Comparison of ENCODE assay signal across 5 worm cellular contexts in genomic region chrX:9210086-9210485, ce11.
TF ChIP-seq lines count a peak whose summit lies in the region.

No protein-coding gene starts in this region.

TF ChIP-seq in whole organism, L1 larva, 84 proteins besides CTCF, POLR2A, EP300 and RAD21:
- TF ChIP-seq lin-14 (GFP tag; optimal IDR thresholded peaks at IDR 0.05; lab: Kevin White, UChicago): peak; percentile 9
- TF ChIP-seq nhr-90 (tag; optimal IDR thresholded peaks at IDR 0.05; lab: Kevin White, UChicago; ENCODE audit: poor library complexity): peak; percentile 15
- peak in 1 of 2 experiments; percentile 23 for TF ChIP-seq lin-35 (GFP tag; optimal IDR thresholded peaks at IDR 0.05; lab: Kevin White, UChicago)
- peak; percentile 45 for TF ChIP-seq elt-2 (tag; optimal IDR thresholded peaks at IDR 0.05; lab: Kevin White, UChicago)
- TF ChIP-seq grh-1 (GFP tag; IDR thresholded peaks at IDR 0.05; lab: Robert Waterston, UW): no peak

TF ChIP-seq in whole organism, L2 larva, 48 proteins besides CTCF, POLR2A, EP300 and RAD21:
- TF ChIP-seq nhr-129 (tag; optimal IDR thresholded peaks at IDR 0.05; lab: Kevin White, UChicago): no peak
- peak; percentile 26 for TF ChIP-seq sma-9 (GFP tag; optimal IDR thresholded peaks at IDR 0.05; lab: Kevin White, UChicago)
- no peak for TF ChIP-seq sma-9 (tag; optimal IDR thresholded peaks at IDR 0.05; lab: Kevin White, UChicago)
- TF ChIP-seq F13H6.1 (tag; optimal IDR thresholded peaks at IDR 0.05; lab: Kevin White, UChicago): peak; percentile 31
- TF ChIP-seq gmeb-1 (tag; optimal IDR thresholded peaks at IDR 0.05; lab: Kevin White, UChicago): peak; percentile 23
- peak; percentile 63 for TF ChIP-seq fos-1 (tag; optimal IDR thresholded peaks at IDR 0.05; lab: Kevin White, UChicago)

TF ChIP-seq in whole organism, L3 larva, 47 proteins besides CTCF, POLR2A, EP300 and RAD21:
- TF ChIP-seq elt-2 (tag; optimal IDR thresholded peaks at IDR 0.05; lab: Kevin White, UChicago): peak; percentile 71
- TF ChIP-seq pha-4 (tag; optimal IDR thresholded peaks at IDR 0.05; lab: Kevin White, UChicago): peak; percentile 47
- TF ChIP-seq R02D3.7 (tag; optimal IDR thresholded peaks at IDR 0.05; lab: Kevin White, UChicago): no peak
- TF ChIP-seq pqm-1 (tag; optimal IDR thresholded peaks at IDR 0.05; lab: Kevin White, UChicago): peak; percentile 59

TF ChIP-seq in whole organism, L4 larva, 104 proteins besides CTCF, POLR2A, EP300 and RAD21:
- TF ChIP-seq unc-130 (GFP tag; optimal IDR thresholded peaks at IDR 0.05; lab: Kevin White, UChicago) (no peak), tra-1 (GFP tag; IDR thresholded peaks at IDR 0.05; lab: Robert Waterston, UW) (no peak), dmd-6 (GFP tag; IDR thresholded peaks at IDR 0.05; lab: Robert Waterston, UW) (peak; percentile 23; the same call in 1 of the 2 replicates), nhr-48 (tag; optimal IDR thresholded peaks at IDR 0.05; lab: Kevin White, UChicago) (peak; percentile 11), daf-12 (tag; optimal IDR thresholded peaks at IDR 0.05; lab: Kevin White, UChicago) (no peak), ZK546.5 (tag; optimal IDR thresholded peaks at IDR 0.05; lab: Kevin White, UChicago) (no peak), mep-1 (tag; optimal IDR thresholded peaks at IDR 0.05; lab: Kevin White, UChicago) (peak; percentile 9), hlh-30 (tag; optimal IDR thresholded peaks at IDR 0.05; lab: Kevin White, UChicago; ENCODE audit: insufficient read depth) (peak; percentile 7), nhr-28 (tag; optimal IDR thresholded peaks at IDR 0.05; lab: Kevin White, UChicago) (peak; percentile 61), nhr-102 (tag; optimal IDR thresholded peaks at IDR 0.05; lab: Kevin White, UChicago) (no peak), php-3 (GFP tag; IDR thresholded peaks at IDR 0.05; lab: Robert Waterston, UW) (0 out of 2 replicates have a peak, but pooled peaks have one; percentile 27), lin-13 (GFP tag; optimal IDR thresholded peaks at IDR 0.05; lab: Kevin White, UChicago) (no peak), fos-1 (tag; optimal IDR thresholded peaks at IDR 0.05; lab: Kevin White, UChicago) (no peak), pqm-1 (tag; optimal IDR thresholded peaks at IDR 0.05; lab: Kevin White, UChicago) (peak; percentile 47), mes-2 (tag; optimal IDR thresholded peaks at IDR 0.05; lab: Kevin White, UChicago; ENCODE audit: poor library complexity, severe bottlenecking) (no peak), spr-1 (tag; optimal IDR thresholded peaks at IDR 0.05; lab: Kevin White, UChicago) (no peak), hlh-11 (tag; optimal IDR thresholded peaks at IDR 0.05; lab: Kevin White, UChicago) (peak; percentile 65), cey-2 (tag; optimal IDR thresholded peaks at IDR 0.05; lab: Kevin White, UChicago; ENCODE audit: borderline replicate concordance, insufficient read depth) (no peak), aha-1 (tag; lab: Kevin White, UChicago) (peak; percentile 74), mdt-29 (GFP tag; IDR thresholded peaks at IDR 0.05; lab: Robert Waterston, UW) (no peak), daf-16 (GFP tag; optimal IDR thresholded peaks at IDR 0.05; lab: Kevin White, UChicago) (no peak), daf-16 (tag; optimal IDR thresholded peaks at IDR 0.05; lab: Kevin White, UChicago) (peak; percentile 82), set-16 (GFP tag; IDR thresholded peaks at IDR 0.05; lab: Robert Waterston, UW) (no peak), Y5F2A.4 (GFP tag; optimal IDR thresholded peaks at IDR 0.05; lab: Kevin White, UChicago) (no peak), daf-19 (GFP tag; conservative IDR thresholded peaks at IDR 0.05; lab: Robert Waterston, UW) (no peak), dve-1 (tag; optimal IDR thresholded peaks at IDR 0.05; lab: Kevin White, UChicago; ENCODE audit: insufficient read depth) (peak; percentile 47)
TF ChIP-seq in whole organism, L4 larva: peak in this region for 11.

TF ChIP-seq in whole organism, young adult, 124 proteins besides CTCF, POLR2A, EP300 and RAD21:
- TF ChIP-seq B0035.1 (tag; optimal IDR thresholded peaks at IDR 0.05; lab: Kevin White, UChicago) (no peak), nfya-2 (GFP tag; IDR thresholded peaks at IDR 0.05; lab: Robert Waterston, UW) (no peak), nhr-80 (tag; optimal IDR thresholded peaks at IDR 0.05; lab: Kevin White, UChicago) (peak; percentile 73), nhr-90 (tag; optimal IDR thresholded peaks at IDR 0.05; lab: Kevin White, UChicago) (no peak), athp-1 (tag; optimal IDR thresholded peaks at IDR 0.05; lab: Kevin White, UChicago) (no peak), lin-26 (GFP tag; IDR thresholded peaks at IDR 0.05; lab: Robert Waterston, UW) (no peak)
